Worm (Caenorhabditis elegans): ENCODE data around the gene scl-18.

The scl-18 gene

DNA sequence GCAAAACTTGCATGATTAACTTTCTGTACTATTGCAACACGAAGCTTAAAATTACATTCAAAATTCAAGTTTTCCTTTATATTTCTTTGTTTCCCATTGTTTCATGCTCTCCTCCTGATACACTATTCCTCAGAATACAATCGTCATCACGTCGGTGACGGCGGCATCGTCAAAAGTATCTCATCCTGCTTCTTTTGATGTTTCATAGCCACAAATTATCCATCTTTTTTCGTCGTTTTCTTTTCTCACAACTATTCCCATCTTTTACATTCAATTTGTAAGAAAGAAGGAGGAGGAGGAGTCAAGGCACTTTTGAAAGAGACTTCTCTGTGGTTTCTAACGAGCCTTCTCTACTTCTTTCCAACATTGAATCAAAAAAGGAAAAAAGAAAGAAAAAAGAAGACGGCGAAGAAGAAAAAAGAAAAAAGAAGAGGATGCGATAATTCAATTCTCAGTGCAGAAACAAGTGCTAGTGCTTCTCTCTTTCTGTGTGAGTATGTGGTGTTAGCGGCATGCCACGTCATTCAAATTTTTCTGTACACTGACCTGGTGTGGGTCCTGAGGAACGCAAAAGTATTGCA is 34.2 kb upstream of the scl-18 start (continued):
- TF ChIP-seq Y116A8C.19 (tag; optimal IDR thresholded peaks at IDR 0.05; ENCODE audit: borderline replicate concordance): no peak
- TF ChIP-seq lin-14 (GFP tag; optimal IDR thresholded peaks at IDR 0.05): peak; percentile 84
- TF ChIP-seq isw-1 (GFP tag; IDR thresholded peaks at IDR 0.05): no peak
- TF ChIP-seq nhr-90 (tag; optimal IDR thresholded peaks at IDR 0.05; ENCODE audit: poor library complexity): no peak
- TF ChIP-seq snpc-4 (tag; optimal IDR thresholded peaks at IDR 0.05): no peak
- TF ChIP-seq nhr-47 (tag; optimal IDR thresholded peaks at IDR 0.05): peak; percentile 5
- no peak for TF ChIP-seq ztf-4 (tag; optimal IDR thresholded peaks at IDR 0.05)
- no peak for TF ChIP-seq mab-9 (GFP tag; IDR thresholded peaks at IDR 0.05)
- no peak for TF ChIP-seq nhr-76 (tag; optimal IDR thresholded peaks at IDR 0.05)
- TF ChIP-seq xbp-1 (tag; optimal IDR thresholded peaks at IDR 0.05): no peak
- no peak for TF ChIP-seq nhr-77 (tag; optimal IDR thresholded peaks at IDR 0.05)
- TF ChIP-seq hlh-17 (GFP tag; optimal IDR thresholded peaks at IDR 0.05; ENCODE audit: borderline replicate concordance): no peak
- TF ChIP-seq ets-5 (GFP tag; IDR thresholded peaks at IDR 0.05): no peak
- no peak for TF ChIP-seq nhr-11 (tag; optimal IDR thresholded peaks at IDR 0.05)
- no peak for TF ChIP-seq alr-1 (tag; optimal IDR thresholded peaks at IDR 0.05; ENCODE audit: borderline replicate concordance)
- TF ChIP-seq nhr-71 (tag; optimal IDR thresholded peaks at IDR 0.05): peak; percentile 14
- TF ChIP-seq swsn-7 (tag; optimal IDR thresholded peaks at IDR 0.05): no peak
- peak in 1 of 2 experiments; percentile 4 for TF ChIP-seq lin-35 (GFP tag; optimal IDR thresholded peaks at IDR 0.05)

DNA sequence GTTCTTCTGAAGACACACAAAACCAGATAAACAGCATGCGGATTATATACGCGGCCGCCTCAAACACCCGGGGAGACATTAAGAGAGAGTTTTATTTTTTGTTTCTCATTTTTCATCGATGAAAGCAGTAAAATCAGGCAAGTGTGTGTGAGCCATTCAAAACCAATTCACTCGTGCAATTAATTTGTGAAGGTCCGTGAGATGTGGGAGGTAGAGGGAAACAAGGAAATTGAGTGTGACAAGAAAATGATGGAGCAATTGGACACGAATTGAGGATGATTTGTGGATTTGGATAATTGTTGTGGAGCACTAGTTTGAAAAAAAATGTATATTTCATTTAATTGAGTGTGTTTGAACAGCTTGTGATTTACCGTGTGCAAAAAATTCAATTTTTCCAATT is 33.6 kb upstream of the scl-18 start:
- TF ChIP-seq dsc-1 (tag; optimal IDR thresholded peaks at IDR 0.05): peak; percentile 66
- no peak for TF ChIP-seq lin-35 (GFP tag; optimal IDR thresholded peaks at IDR 0.05)

- TF ChIP-seq nhr-90 (tag; optimal IDR thresholded peaks at IDR 0.05; ENCODE audit: poor library complexity) (no peak), aha-1 (tag; optimal IDR thresholded peaks at IDR 0.05) (no peak), egl-13 (tag; optimal IDR thresholded peaks at IDR 0.05) (peak; percentile 16), lir-3 (tag; optimal IDR thresholded peaks at IDR 0.05; ENCODE audit: poor library complexity) (no peak), zag-1 (tag; optimal IDR thresholded peaks at IDR 0.05) (no peak), grh-1 (GFP tag; IDR thresholded peaks at IDR 0.05) (no peak), unc-86 (tag; optimal IDR thresholded peaks at IDR 0.05) (peak; percentile 46), sptf-1 (tag; optimal IDR thresholded peaks at IDR 0.05) (no peak), ceh-8 (GFP tag; optimal IDR thresholded peaks at IDR 0.05) (no peak), dsc-1 (tag; optimal IDR thresholded peaks at IDR 0.05) (peak; percentile 98), lin-39 (tag; optimal IDR thresholded peaks at IDR 0.05) (no peak), nhr-71 (tag; optimal IDR thresholded peaks at IDR 0.05) (no peak), pax-3 (tag; optimal IDR thresholded peaks at IDR 0.05) (no peak), lin-14 (GFP tag; optimal IDR thresholded peaks at IDR 0.05) (peak; percentile 58), fkh-4 (tag; optimal IDR thresholded peaks at IDR 0.05; ENCODE audit: borderline replicate concordance) (peak; percentile 90), snpc-4 (tag; optimal IDR thresholded peaks at IDR 0.05) (no peak), ces-1 (GFP tag; optimal IDR thresholded peaks at IDR 0.05) (peak; percentile 11), ceh-82 (tag; optimal IDR thresholded peaks at IDR 0.05) (no peak), mef-2 (tag; optimal IDR thresholded peaks at IDR 0.05) (no peak), unc-98 (GFP tag; IDR thresholded peaks at IDR 0.05) (no peak), fkh-10 (GFP tag; optimal IDR thresholded peaks at IDR 0.05) (peak; percentile 76)
These were observed 31.0 kb upstream of the scl-18 start for ce11 chrIV:11785064-11785840.

DNA sequence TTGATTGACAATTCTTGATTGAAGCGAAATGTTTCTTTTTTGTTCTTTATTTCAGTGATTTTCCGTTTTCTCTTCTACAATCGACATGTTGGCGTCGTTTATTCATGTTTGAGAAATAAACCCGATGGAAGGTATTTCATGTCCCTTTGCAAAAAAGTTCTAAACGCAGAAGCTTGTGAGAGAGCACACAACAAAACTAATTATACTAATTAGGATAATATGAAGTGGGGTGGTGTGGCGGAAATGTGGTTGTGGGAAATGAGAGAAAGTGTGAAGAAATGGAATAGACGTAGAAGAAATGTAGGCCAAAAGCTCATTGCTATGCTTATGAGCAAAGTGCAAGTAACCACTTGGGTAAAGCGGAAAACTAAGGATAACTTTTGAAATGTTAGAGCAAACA is 28.6 kb upstream of the scl-18 start:
- no peak for TF ChIP-seq pax-3 (tag; optimal IDR thresholded peaks at IDR 0.05)
- TF ChIP-seq nhr-20 (tag; optimal IDR thresholded peaks at IDR 0.05): no peak
- no peak for TF ChIP-seq ceh-63 (GFP tag; optimal IDR thresholded peaks at IDR 0.05)
- TF ChIP-seq fkh-4 (tag; optimal IDR thresholded peaks at IDR 0.05; ENCODE audit: borderline replicate concordance): no peak
- no peak for TF ChIP-seq C04F5.9 (tag; optimal IDR thresholded peaks at IDR 0.05)
- peak; percentile 26 for TF ChIP-seq ceh-8 (GFP tag; optimal IDR thresholded peaks at IDR 0.05)
- TF ChIP-seq unc-30 (tag; optimal IDR thresholded peaks at IDR 0.05): no peak
- TF ChIP-seq snu-23 (GFP tag; optimal IDR thresholded peaks at IDR 0.05): no peak
- TF ChIP-seq lin-35 (GFP tag; optimal IDR thresholded peaks at IDR 0.05): no peak
- TF ChIP-seq dsc-1 (tag; optimal IDR thresholded peaks at IDR 0.05): peak; percentile 82
- peak; percentile 31 for TF ChIP-seq lin-14 (GFP tag; optimal IDR thresholded peaks at IDR 0.05)
- no peak for TF ChIP-seq tbx-2 (tag; optimal IDR thresholded peaks at IDR 0.05)
- TF ChIP-seq aha-1 (tag; optimal IDR thresholded peaks at IDR 0.05): no peak
